Worm (Caenorhabditis elegans): ENCODE results near the gene F35B3.7.

- TF ChIP-seq T22C8.4 (GFP tag; IDR thresholded peaks at IDR 0.05) (no peak), ztf-29 (GFP tag; IDR thresholded peaks at IDR 0.05) (no peak), flt-1 (GFP tag; IDR thresholded peaks at IDR 0.05) (no peak), tab-1 (GFP tag; IDR thresholded peaks at IDR 0.05) (no peak)
Measured at ce11 chrX:17042946-17043345, at the start of gene F35B3.7.

Data from whole organism, midembryonic.